Worm (Caenorhabditis elegans) whole organism, early embryonic: ENCODE results near the gene pgl-2.

ENCODE experiments used
- F13C5.2 ChIP-seq: sonication (generic microtip); optimal IDR thresholded peaks from 2 replicates; lab custom pipeline; 2017; ENCODE audit warnings: mild to moderate bottlenecking, missing genetic modification characterization, inconsistent platforms, missing compliant biosample characterization
- aly-1 ChIP-seq: sonication (generic microtip); optimal IDR thresholded peaks from 2 replicates; lab custom pipeline; 2016; ENCODE audit warnings: missing genetic modification characterization, missing compliant biosample characterization
- ets-7 ChIP-seq: sonication (generic microtip); optimal IDR thresholded peaks from 2 replicates; lab custom pipeline; 2016; ENCODE audit warnings: missing genotype, missing genetic modification characterization, missing compliant biosample characterization
- flt-1 ChIP-seq: fragments of 200-800 bp; sonication (Bioruptor generic); IDR thresholded peaks from 2 replicates; pipeline ENCODE4 v1.3.6; 2022; ENCODE audit warnings: missing genetic modification characterization, missing compliant biosample characterization
- hmbx-1 ChIP-seq: sonication (generic microtip); optimal IDR thresholded peaks from 2 replicates; lab custom pipeline; 2016; ENCODE audit warnings: mild to moderate bottlenecking, missing genetic modification characterization, missing compliant biosample characterization
- hmg-4 ChIP-seq: fragments of 200-800 bp; sonication (Bioruptor generic); optimal IDR thresholded peaks from 2 replicates; lab custom pipeline; 2018; ENCODE audit warnings: mild to moderate bottlenecking, missing genetic modification characterization, missing compliant biosample characterization
- hnd-1 ChIP-seq: sonication (generic microtip); optimal IDR thresholded peaks from 2 replicates; lab custom pipeline; 2016; ENCODE audit warnings: missing genetic modification characterization, missing compliant biosample characterization
- scrt-1 ChIP-seq: fragments of 200-800 bp; sonication (Bioruptor generic); IDR thresholded peaks from 2 replicates; pipeline ENCODE4 v1.3.6; 2022; ENCODE audit warnings: missing genetic modification characterization, missing compliant biosample characterization
- tbx-11 ChIP-seq: fragments of 200-800 bp; sonication (Bioruptor generic); IDR thresholded peaks from 2 replicates; pipeline ENCODE4 v1.3.6; 2022; ENCODE audit warnings: missing genetic modification characterization, missing compliant biosample characterization
- tbx-37 ChIP-seq: fragments of 200-800 bp; sonication (Bioruptor generic); conservative IDR thresholded peaks from 2 replicates; pipeline ENCODE4 v1.3.6; 2022; ENCODE audit warnings: missing genetic modification reagents, missing genetic modification characterization, missing compliant biosample characterization
- tra-4 ChIP-seq: sonication (generic microtip); optimal IDR thresholded peaks from 2 replicates; lab custom pipeline; 2017; ENCODE audit warnings: missing genetic modification characterization, missing compliant biosample characterization

DNA sequence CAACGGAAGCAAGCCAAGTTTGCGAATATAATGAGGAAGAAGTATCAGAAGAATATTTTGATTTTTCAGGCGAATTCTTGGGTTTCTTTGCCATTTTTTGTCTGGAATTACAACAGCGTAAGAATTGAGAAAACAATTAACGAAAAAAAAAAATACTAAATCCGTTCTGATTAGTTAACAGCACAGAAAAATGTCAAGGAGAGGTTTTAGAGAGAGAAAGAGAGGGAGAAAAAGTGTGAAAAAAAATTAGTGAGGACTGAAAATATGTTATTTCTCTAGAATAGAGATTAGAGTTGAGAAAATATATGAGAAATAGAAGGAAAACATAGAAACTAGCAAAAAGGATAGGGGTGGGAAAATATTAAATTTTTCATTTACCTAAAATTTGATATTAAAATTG lies 7.9 kb downstream of the pgl-2 start, which contains the start of gene dpy-19:
- TF ChIP-seq hnd-1 (tag; lab: Kevin White, UChicago) (no peak), F13C5.2 (no peak), flt-1 (GFP tag; lab: Robert Waterston, UW) (no peak), tbx-11 (GFP tag; lab: Robert Waterston, UW) (no peak), hmg-4 (no peak), tra-4 (tag; lab: Kevin White, UChicago) (no peak), tbx-37 (GFP tag; lab: Robert Waterston, UW) (no peak), aly-1 (tag; lab: Kevin White, UChicago) (no peak), ets-7 (tag; lab: Kevin White, UChicago) (no peak), scrt-1 (GFP tag; lab: Robert Waterston, UW) (no peak), hmbx-1 (no peak)
